Worm (Caenorhabditis elegans) whole organism, young adult: ENCODE data around the gene T05C12.15.

Experiments used
- B0019.2 ChIP-seq: fragments of 200-800 bp; sonication (Bioruptor generic); conservative IDR thresholded peaks from 2 replicates; pipeline ENCODE4 v1.3.6; 2022; ENCODE audit warnings: missing genetic modification reagents, missing genetic modification characterization, missing compliant biosample characterization
- B0336.3 ChIP-seq: fragments of 200-800 bp; sonication (Bioruptor generic); IDR thresholded peaks from 2 replicates; pipeline ENCODE4 v1.3.6; 2022; ENCODE audit warnings: missing genetic modification characterization, missing compliant biosample characterization
- D2030.7 ChIP-seq: fragments of 200-800 bp; sonication (Bioruptor generic); IDR thresholded peaks from 2 replicates; pipeline ENCODE4 v1.3.6; 2022; ENCODE audit warnings: missing genetic modification reagents, missing genetic modification characterization, missing compliant biosample characterization
- F22D6.2 ChIP-seq: sonication (generic microtip); optimal IDR thresholded peaks from 2 replicates; lab custom pipeline; 2016; ENCODE audit warnings: mild to moderate bottlenecking, missing genetic modification characterization, missing compliant biosample characterization
- F23B12.7 ChIP-seq: sonication (generic microtip); optimal IDR thresholded peaks from 2 replicates; lab custom pipeline; 2017; ENCODE audit warnings: missing genetic modification characterization, mild to moderate bottlenecking, missing compliant biosample characterization, antibody characterized with exemption, moderate library complexity; ENCODE audit not compliant: insufficient read depth
- F33H1.4 ChIP-seq: fragments of 200-800 bp; sonication (Bioruptor generic); IDR thresholded peaks from 2 replicates; pipeline ENCODE4 v1.3.6; 2022; ENCODE audit warnings: missing genetic modification reagents, missing genetic modification characterization, missing compliant biosample characterization
- F37B4.10 ChIP-seq: fragments of 200-800 bp; sonication (Bioruptor generic); IDR thresholded peaks from 2 replicates; pipeline ENCODE4 v1.3.6; 2022; ENCODE audit warnings: missing genetic modification characterization, missing compliant biosample characterization
- F49E8.2 ChIP-seq: sonication (generic microtip); optimal IDR thresholded peaks from 3 replicates; lab custom pipeline; 2017; ENCODE audit warnings: missing genetic modification characterization, mild to moderate bottlenecking, missing compliant biosample characterization, antibody characterized with exemption, moderate library complexity; ENCODE audit not compliant: insufficient read depth
- F52B5.7 ChIP-seq: sonication (generic microtip); optimal IDR thresholded peaks from 2 replicates; lab custom pipeline; 2016; ENCODE audit warnings: mild to moderate bottlenecking, missing genetic modification characterization, missing compliant biosample characterization
- K11D2.4 ChIP-seq: fragments of 200-800 bp; sonication (Bioruptor generic); IDR thresholded peaks from 2 replicates; pipeline ENCODE4 v1.3.6; 2022; ENCODE audit warnings: missing genetic modification reagents, missing genetic modification characterization, missing compliant biosample characterization
- Y95B8A.8 ChIP-seq: fragments of 200-800 bp; sonication (Bioruptor generic); IDR thresholded peaks from 2 replicates; pipeline ENCODE4 v1.3.6; 2022; ENCODE audit warnings: missing genetic modification reagents, missing genetic modification characterization, missing compliant biosample characterization
- ZK185.1 ChIP-seq: sonication (generic microtip); optimal IDR thresholded peaks from 2 replicates; lab custom pipeline; 2016; ENCODE audit warnings: mild to moderate bottlenecking, missing genetic modification characterization, missing compliant biosample characterization; ENCODE audit not compliant: poor library complexity, severe bottlenecking
- ama-1 ChIP-seq, 3 experiments: fragments of 150-350 bp in 1 of 3; sonication (generic microtip) in 2 of 3; optimal IDR thresholded peaks; 2 replicates each; lab custom pipeline; 2014 to 2018; ENCODE audit warnings: missing biosample characterization in 2 of 3, missing genetic modification characterization in 2 of 3, missing genetic modification reagents in 2 of 3
- athp-1 ChIP-seq: sonication (generic microtip); optimal IDR thresholded peaks from 2 replicates; lab custom pipeline; 2017; ENCODE audit warnings: mild to moderate bottlenecking, missing genetic modification characterization, missing compliant biosample characterization
- attf-6 ChIP-seq: fragments of 200-800 bp; sonication (Bioruptor generic); IDR thresholded peaks from 2 replicates; pipeline ENCODE4 v1.3.6; 2022; ENCODE audit warnings: missing genetic modification reagents, missing genetic modification characterization, missing compliant biosample characterization
- cebp-1 ChIP-seq, 2 experiments: fragments of 200-800 bp in 1 of 2; sonication (Bioruptor generic) in 1 of 2; sonication (generic microtip) in 1 of 2; IDR thresholded peaks in 1 of 2; optimal IDR thresholded peaks in 1 of 2; 2 replicates each; pipeline versions ENCODE4 v1.3.6 to Lab custom; 2017 to 2022; ENCODE audit warnings: missing compliant biosample characterization in 2 of 2, missing genetic modification characterization in 2 of 2, mild to moderate bottlenecking in 1 of 2, missing genetic modification reagents in 1 of 2, moderate library complexity in 1 of 2
- ceh-100 ChIP-seq: fragments of 200-800 bp; sonication (Bioruptor generic); IDR thresholded peaks from 2 replicates; pipeline ENCODE4 v1.3.6; 2022; ENCODE audit warnings: missing genetic modification reagents, missing genetic modification characterization, missing compliant biosample characterization
- chd-7 ChIP-seq: sonication (generic microtip); optimal IDR thresholded peaks from 2 replicates; lab custom pipeline; 2016; ENCODE audit warnings: mild to moderate bottlenecking, missing genetic modification characterization, moderate library complexity, missing compliant biosample characterization
- die-1 ChIP-seq: sonication (generic microtip); optimal IDR thresholded peaks from 2 replicates; lab custom pipeline; 2016; ENCODE audit warnings: missing genotype, mild to moderate bottlenecking, missing genetic modification characterization, missing compliant biosample characterization
- egl-44 ChIP-seq: fragments of 200-800 bp; sonication (Bioruptor generic); IDR thresholded peaks from 2 replicates; pipeline ENCODE4 v1.3.6; 2022; ENCODE audit warnings: missing genetic modification reagents, missing genetic modification characterization, missing compliant biosample characterization
- ekl-4 ChIP-seq: fragments of 200-800 bp; sonication (Bioruptor generic); IDR thresholded peaks from 2 replicates; pipeline ENCODE4 v1.3.6; 2022; ENCODE audit warnings: missing genetic modification reagents, missing genetic modification characterization, missing compliant biosample characterization
- hmg-1.2 ChIP-seq: fragments of 200-800 bp; sonication (Bioruptor generic); IDR thresholded peaks from 2 replicates; pipeline ENCODE4 v1.3.6; 2022; ENCODE audit warnings: missing genetic modification reagents, missing genetic modification characterization, missing compliant biosample characterization
- hrde-1 ChIP-seq: sonication (generic microtip); optimal IDR thresholded peaks from 2 replicates; lab custom pipeline; 2016; ENCODE audit warnings: missing genetic modification characterization, mild to moderate bottlenecking, missing compliant biosample characterization, moderate library complexity, missing genotype, missing genetic modification reagents, borderline replicate concordance
- lin-54 ChIP-seq: fragments of 200-800 bp; sonication (Bioruptor generic); optimal IDR thresholded peaks from 2 replicates; lab custom pipeline; 2018; ENCODE audit warnings: mild to moderate bottlenecking, missing genetic modification characterization, missing compliant biosample characterization
- lir-1 ChIP-seq: fragments of 200-800 bp; sonication (Bioruptor generic); conservative IDR thresholded peaks from 2 replicates; pipeline ENCODE4 v1.3.6; 2022; ENCODE audit warnings: missing genetic modification reagents, missing genetic modification characterization, missing compliant biosample characterization
- lsl-1 ChIP-seq: fragments of 200-800 bp; sonication (Bioruptor generic); optimal IDR thresholded peaks from 2 replicates; lab custom pipeline; 2018; ENCODE audit warnings: mild to moderate bottlenecking, missing genetic modification characterization, moderate library complexity, missing compliant biosample characterization
- madf-6 ChIP-seq: fragments of 200-800 bp; sonication (Bioruptor generic); IDR thresholded peaks from 2 replicates; pipeline ENCODE4 v1.3.6; 2022; ENCODE audit warnings: missing genetic modification reagents, missing genetic modification characterization, missing compliant biosample characterization
- mcd-1 ChIP-seq: fragments of 200-800 bp; sonication (Bioruptor generic); IDR thresholded peaks from 2 replicates; pipeline ENCODE4 v1.3.6; 2022; ENCODE audit warnings: missing genetic modification reagents, missing genetic modification characterization, missing compliant biosample characterization
- nfya-2 ChIP-seq: fragments of 200-800 bp; sonication (Bioruptor generic); IDR thresholded peaks from 2 replicates; pipeline ENCODE4 v1.3.6; 2022; ENCODE audit warnings: missing genetic modification reagents, missing genetic modification characterization, missing compliant biosample characterization
- nfyb-1 ChIP-seq: fragments of 200-800 bp; sonication (Bioruptor generic); IDR thresholded peaks from 2 replicates; pipeline ENCODE4 v1.3.6; 2022; ENCODE audit warnings: missing genetic modification reagents, missing genetic modification characterization, missing compliant biosample characterization
- nhr-27 ChIP-seq: fragments of 200-800 bp; sonication (Bioruptor generic); optimal IDR thresholded peaks from 2 replicates; lab custom pipeline; 2018; ENCODE audit warnings: mild to moderate bottlenecking, missing genetic modification characterization, moderate library complexity, missing compliant biosample characterization
- pbrm-1 ChIP-seq: fragments of 200-800 bp; sonication (Bioruptor generic); IDR thresholded peaks from 2 replicates; pipeline ENCODE4 v1.3.6; 2022; ENCODE audit warnings: missing genetic modification reagents, missing genetic modification characterization, missing compliant biosample characterization
- repo-1 ChIP-seq: sonication (generic microtip); optimal IDR thresholded peaks from 2 replicates; lab custom pipeline; 2017; ENCODE audit warnings: mild to moderate bottlenecking, missing genetic modification characterization, missing compliant biosample characterization
- rpc-1 ChIP-seq, 2 experiments: fragments of 150-350 bp in 1 of 2; sonication (generic microtip) in 1 of 2; optimal IDR thresholded peaks; 2 replicates each; lab custom pipeline; 2014 to 2018; ENCODE audit warnings: missing biosample characterization in 1 of 2, missing genetic modification characterization in 1 of 2, missing genetic modification reagents in 1 of 2, missing genotype in 1 of 2
- snpc-1.3 ChIP-seq: sonication (generic microtip); optimal IDR thresholded peaks from 2 replicates; lab custom pipeline; 2017; ENCODE audit warnings: missing genetic modification characterization, mild to moderate bottlenecking, missing compliant biosample characterization, antibody characterized with exemption, moderate library complexity, missing genotype, missing genetic modification reagents; ENCODE audit not compliant: insufficient read depth
- snpc-3.4 ChIP-seq: sonication (generic microtip); optimal IDR thresholded peaks from 2 replicates; lab custom pipeline; 2017; ENCODE audit warnings: missing genetic modification characterization, mild to moderate bottlenecking, missing compliant biosample characterization, antibody characterized with exemption, moderate library complexity, missing genotype, missing genetic modification reagents
- snpc-4 ChIP-seq, 5 experiments: fragments of 150-350 bp in 1 of 5; sonication (generic microtip) in 4 of 5; optimal IDR thresholded peaks; 2 replicates each; lab custom pipeline; 2014 to 2018; ENCODE audit warnings: missing genetic modification characterization in 5 of 5, missing biosample characterization in 3 of 5, antibody characterized with exemption in 2 of 5, mild to moderate bottlenecking in 2 of 5, missing compliant biosample characterization in 2 of 5, missing genotype in 2 of 5, moderate library complexity in 2 of 5, missing genetic modification reagents in 1 of 5
- tbp1 ChIP-seq: fragments of 200-800 bp; sonication (Bioruptor generic); optimal IDR thresholded peaks from 2 replicates; lab custom pipeline; 2018; ENCODE audit warnings: mild to moderate bottlenecking, missing genetic modification characterization, missing compliant biosample characterization
- tlf-1 ChIP-seq: fragments of 200-800 bp; sonication (Bioruptor generic); optimal IDR thresholded peaks from 2 replicates; lab custom pipeline; 2018; ENCODE audit warnings: mild to moderate bottlenecking, missing genetic modification characterization, missing compliant biosample characterization
- ztf-28 ChIP-seq: fragments of 200-800 bp; sonication (Bioruptor generic); IDR thresholded peaks from 2 replicates; pipeline ENCODE4 v1.3.6; 2022; ENCODE audit warnings: missing genetic modification reagents, missing genetic modification characterization, missing compliant biosample characterization

The T05C12.15 gene

ce11 chrII:8138015-8138546 lies 31.3 kb upstream of the T05C12.15 start, which contains the start of gene cdc-48.2 (continued):
- TF ChIP-seq hmg-1.2 (GFP tag; lab: Robert Waterston, UW) (0 out of 2 replicates have a peak, but pooled peaks have one; percentile 14), rpc-1 (optimal IDR thresholded peaks at IDR 0.05; lab: Kevin White, UChicago) (no peak), rpc-1 (tag; optimal IDR thresholded peaks at IDR 0.05; lab: Kevin White, UChicago) (no peak), ceh-100 (0 out of 2 replicates have a peak, but pooled peaks have one; percentile 9), F22D6.2 (tag; lab: Kevin White, UChicago) (no peak), ZK185.1 (no peak), snpc-1.3 (no peak)

ce11 chrII:8141135-8141534 lies 28.2 kb upstream of the T05C12.15 start:
- 0 out of 2 replicates have a peak, but pooled peaks have one; percentile 7 for TF ChIP-seq B0019.2 (GFP tag; lab: Robert Waterston, UW)
- no peak for TF ChIP-seq F37B4.10 (GFP tag; lab: Robert Waterston, UW)
- 0 out of 2 replicates have a peak, but pooled peaks have one; percentile 58 for TF ChIP-seq attf-6
- TF ChIP-seq athp-1 (tag; lab: Kevin White, UChicago): peak; percentile 22
- no peak for TF ChIP-seq ama-1 (optimal IDR thresholded peaks at IDR 0.05; lab: Kevin White, UChicago)
- TF ChIP-seq ama-1 (GFP tag; optimal IDR thresholded peaks at IDR 0.05; lab: Kevin White, UChicago): peak in 1 of 2 experiments; percentile 31
- TF ChIP-seq die-1: peak; percentile 16
- TF ChIP-seq D2030.7 (GFP tag; lab: Robert Waterston, UW): 0 out of 2 replicates have a peak, but pooled peaks have one; percentile 28
- peak; percentile 11 for TF ChIP-seq nhr-27
- TF ChIP-seq snpc-3.4: peak; percentile 19
- peak; percentile 57; the same call in 1 of the 2 replicates for TF ChIP-seq nfyb-1
- TF ChIP-seq repo-1: peak; percentile 15
- no peak for TF ChIP-seq K11D2.4 (GFP tag; lab: Robert Waterston, UW)
- TF ChIP-seq B0336.3 (GFP tag; lab: Robert Waterston, UW): peak; percentile 66; the same call in 1 of the 2 replicates
- TF ChIP-seq F49E8.2 (tag; lab: Kevin White, UChicago): no peak
- TF ChIP-seq snpc-4 (GFP tag; optimal IDR thresholded peaks at IDR 0.05; lab: Kevin White, UChicago): no peak
- peak in 1 of 4 experiments; percentile 3 for TF ChIP-seq snpc-4 (tag; optimal IDR thresholded peaks at IDR 0.05; lab: Kevin White, UChicago)
- peak; percentile 7 for TF ChIP-seq F52B5.7 (tag; lab: Kevin White, UChicago)
- 0 out of 2 replicates have a peak, but pooled peaks have one; percentile 14 for TF ChIP-seq ceh-100
- TF ChIP-seq nfya-2 (GFP tag; lab: Robert Waterston, UW): peak; percentile 73; the same call in 1 of the 2 replicates
- TF ChIP-seq madf-6 (GFP tag; lab: Robert Waterston, UW): peak; percentile 36; the same call in 1 of the 2 replicates
- TF ChIP-seq pbrm-1 (GFP tag; lab: Robert Waterston, UW): 0 out of 2 replicates have a peak, but pooled peaks have one; percentile 37
- peak; percentile 16 for TF ChIP-seq hrde-1 (tag; lab: Kevin White, UChicago)
- TF ChIP-seq hmg-1.2 (GFP tag; lab: Robert Waterston, UW): no peak
- TF ChIP-seq egl-44: no peak
- TF ChIP-seq tbp1 (GFP tag; lab: Kevin White, UChicago): peak; percentile 15
- TF ChIP-seq cebp-1 (GFP tag; IDR thresholded peaks at IDR 0.05; lab: Robert Waterston, UW): no peak
- TF ChIP-seq cebp-1 (tag; optimal IDR thresholded peaks at IDR 0.05; lab: Kevin White, UChicago): peak; percentile 41
- no peak for TF ChIP-seq mcd-1 (GFP tag; lab: Robert Waterston, UW)
- 0 out of 2 replicates have a peak, but pooled peaks have one; percentile 29 for TF ChIP-seq ekl-4 (GFP tag; lab: Robert Waterston, UW)

- TF ChIP-seq cebp-1 (GFP tag; IDR thresholded peaks at IDR 0.05; lab: Robert Waterston, UW) (no peak), cebp-1 (tag; optimal IDR thresholded peaks at IDR 0.05; lab: Kevin White, UChicago) (peak; percentile 55), lin-54 (no peak), ztf-28 (GFP tag; lab: Robert Waterston, UW) (no peak), Y95B8A.8 (no peak), lsl-1 (peak; percentile 15), tlf-1 (GFP tag; lab: Kevin White, UChicago) (no peak), F23B12.7 (tag; lab: Kevin White, UChicago) (no peak), F33H1.4 (GFP tag; lab: Robert Waterston, UW) (peak; percentile 67), snpc-4 (GFP tag; optimal IDR thresholded peaks at IDR 0.05; lab: Kevin White, UChicago) (no peak), snpc-4 (tag; optimal IDR thresholded peaks at IDR 0.05; lab: Kevin White, UChicago) (peak in 1 of 4 experiments; percentile 47), chd-7 (tag; lab: Kevin White, UChicago) (no peak), die-1 (no peak), lir-1 (GFP tag; lab: Robert Waterston, UW) (no peak)
These were observed 26.0 kb upstream of the T05C12.15 start, which contains the start of the genes ints-11 and rpl-10 for ce11 chrII:8143278-8143931. Gene ints-11, minus strand, starts transcription at chrII:8143478. Gene rpl-10, plus strand, starts transcription at chrII:8143881.
